Worm (Caenorhabditis elegans): ENCODE results near the gene sbds-1.
A peak's percentile ranks its signal among the peaks of the same experiment; 100 is the strongest.

Gene sbds-1

DNA sequence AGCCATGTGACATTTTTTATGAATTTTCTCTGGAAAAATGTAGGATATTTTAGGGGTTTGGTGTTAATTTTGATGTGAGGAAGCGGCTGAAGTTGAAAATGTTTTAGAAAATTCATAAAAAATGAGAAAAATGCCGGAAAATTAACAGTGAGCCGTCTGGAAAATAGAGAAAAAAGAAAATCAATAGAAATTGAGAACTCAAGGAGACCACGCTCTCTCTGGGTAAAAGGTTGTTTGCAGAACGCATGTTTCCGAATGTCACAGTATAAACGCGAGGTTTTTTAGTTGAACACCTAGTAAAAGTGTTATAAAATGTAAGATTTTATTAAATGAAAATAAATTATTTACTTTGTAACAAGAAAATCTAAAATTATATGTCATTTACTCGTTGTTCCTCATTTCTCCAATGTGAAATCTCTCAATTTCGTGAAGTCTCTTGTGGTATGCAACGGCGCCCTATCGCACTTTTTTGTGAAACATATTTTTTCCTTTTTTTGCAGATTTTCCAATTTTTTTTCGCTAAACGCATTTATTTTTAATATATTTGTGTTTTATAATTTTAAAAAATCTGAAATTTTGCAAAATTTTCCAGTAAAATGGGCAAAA lies 2.1 kb upstream of the sbds-1 start, which contains the start of the genes tag-266 and tag-267 (continued):
- TF ChIP-seq ztf-28 (GFP tag; IDR thresholded peaks at IDR 0.05): 0 out of 2 replicates have a peak, but pooled peaks have one; percentile 15
- TF ChIP-seq nhr-80 (tag; optimal IDR thresholded peaks at IDR 0.05): peak; percentile 12
- no peak for TF ChIP-seq nhr-179 (tag; optimal IDR thresholded peaks at IDR 0.05)
- TF ChIP-seq F57A8.1 (GFP tag; optimal IDR thresholded peaks at IDR 0.05): no peak
- no peak for TF ChIP-seq atf-7 (tag; optimal IDR thresholded peaks at IDR 0.05)
- TF ChIP-seq zim-3 (tag; optimal IDR thresholded peaks at IDR 0.05): no peak
- no peak for TF ChIP-seq ztf-26 (tag; optimal IDR thresholded peaks at IDR 0.05)
- no peak for TF ChIP-seq lag-1 (GFP tag; IDR thresholded peaks at IDR 0.05)
- TF ChIP-seq ZK185.1 (tag; optimal IDR thresholded peaks at IDR 0.05; ENCODE audit: poor library complexity, severe bottlenecking): no peak
- no peak for TF ChIP-seq F57C9.4 (tag; optimal IDR thresholded peaks at IDR 0.05)
- peak; percentile 90 for TF ChIP-seq mcd-1 (GFP tag; IDR thresholded peaks at IDR 0.05)
- TF ChIP-seq sdz-38 (tag; optimal IDR thresholded peaks at IDR 0.05): no peak
- no peak for TF ChIP-seq ceh-79 (tag; optimal IDR thresholded peaks at IDR 0.05)
- TF ChIP-seq F37B4.10 (GFP tag; IDR thresholded peaks at IDR 0.05): no peak
- TF ChIP-seq Y53G8AR.9 (GFP tag; conservative IDR thresholded peaks at IDR 0.05): no peak
- no peak for TF ChIP-seq nfya-1 (tag; optimal IDR thresholded peaks at IDR 0.05; ENCODE audit: borderline replicate concordance, insufficient read depth)
- no peak for TF ChIP-seq nfya-2 (GFP tag; IDR thresholded peaks at IDR 0.05)
- TF ChIP-seq him-1 (tag; optimal IDR thresholded peaks at IDR 0.05): no peak
- TF ChIP-seq snpc-1.1 (tag; optimal IDR thresholded peaks at IDR 0.05; ENCODE audit: insufficient read depth): no peak
- TF ChIP-seq mxl-1 (tag; optimal IDR thresholded peaks at IDR 0.05): no peak
- no peak for TF ChIP-seq attf-6 (GFP tag; IDR thresholded peaks at IDR 0.05)
- peak; percentile 53 for TF ChIP-seq athp-1 (tag; optimal IDR thresholded peaks at IDR 0.05)
- no peak for TF ChIP-seq sea-2 (GFP tag; IDR thresholded peaks at IDR 0.05)
- no peak for TF ChIP-seq xnd-1 (tag; optimal IDR thresholded peaks at IDR 0.05)
- no peak for TF ChIP-seq egl-44 (GFP tag; IDR thresholded peaks at IDR 0.05)
- no peak for TF ChIP-seq T26A5.8 (tag; optimal IDR thresholded peaks at IDR 0.05)
- TF ChIP-seq somi-1 (GFP tag; optimal IDR thresholded peaks at IDR 0.05): no peak
- TF ChIP-seq let-526 (GFP tag; IDR thresholded peaks at IDR 0.05): no peak
- no peak for TF ChIP-seq repo-1 (tag; optimal IDR thresholded peaks at IDR 0.05)
- TF ChIP-seq let-607 (tag; optimal IDR thresholded peaks at IDR 0.05): peak in 1 of 2 experiments; percentile 25
- TF ChIP-seq ceh-27 (GFP tag; optimal IDR thresholded peaks at IDR 0.05): peak; percentile 60
- TF ChIP-seq tbp1 (GFP tag; optimal IDR thresholded peaks at IDR 0.05): peak; percentile 45
- TF ChIP-seq madf-6 (GFP tag; IDR thresholded peaks at IDR 0.05): no peak
- no peak for TF ChIP-seq ztf-22 (GFP tag; optimal IDR thresholded peaks at IDR 0.05)
- TF ChIP-seq akir-1 (GFP tag; optimal IDR thresholded peaks at IDR 0.05): no peak
- TF ChIP-seq die-1 (tag; optimal IDR thresholded peaks at IDR 0.05): peak; percentile 9
- no peak for TF ChIP-seq nhr-27 (tag; optimal IDR thresholded peaks at IDR 0.05)
- TF ChIP-seq dpff-1 (tag; optimal IDR thresholded peaks at IDR 0.05): no peak
- no peak for TF ChIP-seq lin-26 (GFP tag; IDR thresholded peaks at IDR 0.05)
- TF ChIP-seq tbx-9 (tag; optimal IDR thresholded peaks at IDR 0.05; ENCODE audit: borderline replicate concordance): no peak
- TF ChIP-seq lin-35 (GFP tag; optimal IDR thresholded peaks at IDR 0.05): no peak
- no peak for TF ChIP-seq F39B2.1 (GFP tag; IDR thresholded peaks at IDR 0.05)
- TF ChIP-seq cebp-2 (GFP tag; IDR thresholded peaks at IDR 0.05): no peak
- TF ChIP-seq K12H6.12 (tag; optimal IDR thresholded peaks at IDR 0.05): peak; percentile 82
- TF ChIP-seq F23B12.7 (tag; optimal IDR thresholded peaks at IDR 0.05; ENCODE audit: insufficient read depth): no peak
- TF ChIP-seq snpc-3.4 (tag; optimal IDR thresholded peaks at IDR 0.05): no peak
- no peak for TF ChIP-seq rpc-1 (optimal IDR thresholded peaks at IDR 0.05)
- TF ChIP-seq rpc-1 (tag; optimal IDR thresholded peaks at IDR 0.05): no peak
